Fruit fly (Drosophila melanogaster) whole organism, embryonic: ENCODE data around the gene pan.

ENCODE experiments used
- CG1024 ChIP-seq: fragments of 200-800 bp; sonication (Bioruptor generic); IDR thresholded peaks from 2 replicates; pipeline ENCODE4 v1.3.6; 2022; ENCODE audit warnings: missing biosample characterization, missing genetic modification characterization
- CG11695 ChIP-seq: fragments of 200-800 bp; sonication (Bioruptor generic); IDR thresholded peaks from 3 replicates; pipeline ENCODE4 v1.3.6; 2022; ENCODE audit warnings: missing biosample characterization, missing genetic modification characterization
- CG11723 ChIP-seq: fragments of 200-800 bp; sonication (Bioruptor generic); optimal IDR thresholded peaks from 2 replicates; lab custom pipeline; 2017; ENCODE audit warnings: missing biosample characterization, mild to moderate bottlenecking, missing genetic modification characterization
- CG13894 ChIP-seq: fragments of 200-800 bp; sonication (Bioruptor generic); optimal IDR thresholded peaks from 3 replicates; lab custom pipeline; 2018; ENCODE audit warnings: missing biosample characterization, mild to moderate bottlenecking, missing genetic modification characterization, moderate library complexity
- CG15269 ChIP-seq: fragments of 200-800 bp; sonication (Bioruptor generic); optimal IDR thresholded peaks from 2 replicates; lab custom pipeline; 2018; ENCODE audit warnings: missing biosample characterization, mild to moderate bottlenecking, missing genetic modification characterization, moderate library complexity
- CG17568 ChIP-seq: fragments of 200-800 bp; sonication (Bioruptor generic); optimal IDR thresholded peaks from 2 replicates; lab custom pipeline; 2018; ENCODE audit warnings: missing biosample characterization, mild to moderate bottlenecking, missing genetic modification characterization, moderate library complexity
- CG18011 ChIP-seq: fragments of 200-800 bp; sonication (Bioruptor generic); optimal IDR thresholded peaks from 2 replicates; lab custom pipeline; 2017; ENCODE audit warnings: missing biosample characterization, missing genetic modification characterization, mild to moderate bottlenecking, moderate library complexity, missing genotype
- CG18476 ChIP-seq: fragments of 200-800 bp; sonication (Bioruptor generic); optimal IDR thresholded peaks from 2 replicates; lab custom pipeline; 2016; ENCODE audit warnings: missing biosample characterization, mild to moderate bottlenecking, missing genetic modification characterization
- CG18599 ChIP-seq: fragments of 200-800 bp; sonication (Bioruptor generic); optimal IDR thresholded peaks from 3 replicates; lab custom pipeline; 2017; ENCODE audit warnings: missing biosample characterization, missing genetic modification characterization, mild to moderate bottlenecking, moderate library complexity, missing genetic modification reagents
- CG2678 ChIP-seq: fragments of 200-800 bp; sonication (Bioruptor generic); optimal IDR thresholded peaks from 3 replicates; lab custom pipeline; 2019; ENCODE audit warnings: missing biosample characterization, mild to moderate bottlenecking, missing genetic modification characterization, moderate library complexity
- CG31365 ChIP-seq: fragments of 200-800 bp; sonication (Bioruptor generic); optimal IDR thresholded peaks from 2 replicates; lab custom pipeline; 2018; ENCODE audit warnings: missing biosample characterization, mild to moderate bottlenecking, missing genetic modification characterization
- CG32767 ChIP-seq: fragments of 200-800 bp; sonication (Bioruptor generic); IDR thresholded peaks from 2 replicates; pipeline ENCODE4 v1.3.6; 2022; ENCODE audit warnings: missing biosample characterization, missing genetic modification characterization
- CG3838 ChIP-seq: fragments of 200-800 bp; sonication (Bioruptor generic); optimal IDR thresholded peaks from 3 replicates; lab custom pipeline; 2016; ENCODE audit warnings: missing biosample characterization, missing genetic modification characterization
- CG3995 ChIP-seq: fragments of 200-800 bp; sonication (Bioruptor generic); optimal IDR thresholded peaks from 3 replicates; lab custom pipeline; 2016; ENCODE audit warnings: missing biosample characterization, missing genetic modification characterization
- CG4360 ChIP-seq: fragments of 200-800 bp; sonication (Bioruptor generic); IDR thresholded peaks from 2 replicates; pipeline ENCODE4 v1.3.6; 2022; ENCODE audit warnings: missing biosample characterization, missing genetic modification characterization
- CG4404 ChIP-seq: fragments of 200-800 bp; sonication (Bioruptor generic); IDR thresholded peaks from 2 replicates; pipeline ENCODE4 v1.3.6; 2022; ENCODE audit warnings: missing biosample characterization, missing genetic modification characterization
- CG4707 ChIP-seq: fragments of 200-800 bp; sonication (Bioruptor generic); optimal IDR thresholded peaks from 2 replicates; lab custom pipeline; 2018; ENCODE audit warnings: missing biosample characterization, mild to moderate bottlenecking, missing genetic modification characterization, moderate library complexity
- CG7271 ChIP-seq: fragments of 200-800 bp; sonication (Bioruptor generic); optimal IDR thresholded peaks from 2 replicates; lab custom pipeline; 2018; ENCODE audit warnings: missing biosample characterization, mild to moderate bottlenecking, missing genetic modification characterization, moderate library complexity
- CG7786 ChIP-seq: fragments of 200-800 bp; sonication (Bioruptor generic); optimal IDR thresholded peaks from 2 replicates; lab custom pipeline; 2016; ENCODE audit warnings: missing biosample characterization, missing genetic modification characterization
- CG8281 ChIP-seq: fragments of 200-800 bp; sonication (Bioruptor generic); optimal IDR thresholded peaks from 2 replicates; lab custom pipeline; 2018; ENCODE audit warnings: missing biosample characterization, mild to moderate bottlenecking, missing genetic modification characterization, moderate library complexity
- CG8924 ChIP-seq: fragments of 200-800 bp; optimal IDR thresholded peaks from 3 replicates; lab custom pipeline; 2019; ENCODE audit warnings: missing biosample characterization, mild to moderate bottlenecking, missing genetic modification characterization, moderate library complexity
- CG9215 ChIP-seq: fragments of 200-800 bp; sonication (Bioruptor generic); IDR thresholded peaks from 2 replicates; pipeline ENCODE4 v1.3.6; 2022; ENCODE audit warnings: missing biosample characterization, missing genetic modification characterization
- CG9727 ChIP-seq: fragments of 200-800 bp; sonication (Bioruptor generic); optimal IDR thresholded peaks from 3 replicates; lab custom pipeline; 2017; ENCODE audit warnings: missing biosample characterization, mild to moderate bottlenecking, missing genetic modification characterization
- Dll ChIP-seq: fragments of 200-800 bp; sonication (Bioruptor generic); IDR thresholded peaks from 4 replicates; pipeline ENCODE4 v1.3.6; 2022; ENCODE audit warnings: missing biosample characterization, missing genetic modification characterization; ENCODE audit not compliant: partially characterized antibody
- Doc2 ChIP-seq: fragments of 200-800 bp; sonication (Bioruptor generic); IDR thresholded peaks from 2 replicates; pipeline ENCODE4 v1.3.6; 2022; ENCODE audit warnings: missing biosample characterization, missing genetic modification characterization
- ERR ChIP-seq: fragments of 200-800 bp; sonication (Bioruptor generic); optimal IDR thresholded peaks from 2 replicates; lab custom pipeline; 2016; ENCODE audit warnings: missing biosample characterization, missing genetic modification characterization
- Hmr ChIP-seq: fragments of 200-800 bp; sonication (Bioruptor generic); optimal IDR thresholded peaks from 3 replicates; lab custom pipeline; 2017; ENCODE audit warnings: mild to moderate bottlenecking, missing biosample characterization, missing genetic modification reagents, missing genetic modification characterization
- Hr3 ChIP-seq: fragments of 200-800 bp; sonication (Bioruptor generic); optimal IDR thresholded peaks from 3 replicates; lab custom pipeline; 2016; ENCODE audit warnings: missing biosample characterization, missing genetic modification characterization
- Mes4 ChIP-seq: fragments of 200-800 bp; sonication (Bioruptor generic); optimal IDR thresholded peaks from 2 replicates; lab custom pipeline; 2016; ENCODE audit warnings: missing biosample characterization, missing genetic modification characterization
- NK7.1 ChIP-seq: fragments of 200-800 bp; sonication (Bioruptor generic); optimal IDR thresholded peaks from 3 replicates; lab custom pipeline; 2016; ENCODE audit warnings: missing biosample characterization, missing genetic modification characterization
- abd-A ChIP-seq: fragments of 200-800 bp; sonication (Bioruptor generic); optimal IDR thresholded peaks from 3 replicates; lab custom pipeline; 2019; ENCODE audit warnings: missing biosample characterization, mild to moderate bottlenecking, missing genetic modification characterization, moderate library complexity
- aop ChIP-seq: fragments of 200-800 bp; sonication (Bioruptor generic); IDR thresholded peaks from 2 replicates; pipeline ENCODE4 v1.3.6; 2022; ENCODE audit warnings: missing biosample characterization, missing genetic modification characterization
- croc ChIP-seq: fragments of 200-800 bp; sonication (Bioruptor generic); conservative IDR thresholded peaks from 3 replicates; pipeline ENCODE4 v1.3.6; 2022; ENCODE audit warnings: missing biosample characterization, missing genetic modification characterization
- esg ChIP-seq: fragments of 200-800 bp; sonication (Bioruptor generic); conservative IDR thresholded peaks from 2 replicates; pipeline ENCODE4 v1.3.6; 2022; ENCODE audit warnings: missing biosample characterization, missing genetic modification characterization
- eve ChIP-seq, 2 experiments: fragments of >200 bp; optimal IDR thresholded peaks; 2 replicates each; lab custom pipeline; 2017; ENCODE audit warnings: missing biosample characterization in 2 of 2, missing genetic modification characterization in 2 of 2
- oc ChIP-seq: fragments of 200-800 bp; sonication (Bioruptor generic); optimal IDR thresholded peaks from 2 replicates; lab custom pipeline; 2018; ENCODE audit warnings: missing biosample characterization, mild to moderate bottlenecking, missing genetic modification characterization, moderate library complexity
- pan ChIP-seq, 4 experiments: fragments of >200 bp in 3 of 4; fragments of 200-800 bp in 1 of 4; sonication (Bioruptor generic) in 1 of 4; optimal IDR thresholded peaks in 3 of 4; IDR thresholded peaks in 1 of 4; 2 replicates each; pipeline versions ENCODE4 v1.3.6 to Lab custom; 2017 to 2022; ENCODE audit warnings: missing biosample characterization in 2 of 4, missing genetic modification characterization in 2 of 4, mixed read lengths in 1 of 4
- ranshi ChIP-seq: fragments of 200-800 bp; sonication (Bioruptor generic); IDR thresholded peaks from 2 replicates; pipeline ENCODE4 v1.3.6; 2022; ENCODE audit warnings: missing biosample characterization, missing genetic modification characterization
- row ChIP-seq: fragments of 200-800 bp; sonication (Bioruptor generic); IDR thresholded peaks from 3 replicates; pipeline ENCODE4 v1.3.6; 2022; ENCODE audit warnings: missing biosample characterization, missing genetic modification characterization
- slp2 ChIP-seq: fragments of 200-800 bp; sonication (Bioruptor generic); optimal IDR thresholded peaks from 2 replicates; lab custom pipeline; 2016; ENCODE audit warnings: missing biosample characterization, missing genetic modification characterization
- sqz ChIP-seq: fragments of 200-800 bp; sonication (Bioruptor generic); optimal IDR thresholded peaks from 3 replicates; lab custom pipeline; 2018; ENCODE audit warnings: missing biosample characterization, mild to moderate bottlenecking, missing genetic modification characterization
- ssp ChIP-seq: fragments of 200-800 bp; sonication (Bioruptor generic); IDR thresholded peaks from 2 replicates; pipeline ENCODE4 v1.3.6; 2022; ENCODE audit warnings: missing biosample characterization, missing genetic modification characterization
- tap ChIP-seq: fragments of 200-800 bp; optimal IDR thresholded peaks from 3 replicates; lab custom pipeline; 2019; ENCODE audit warnings: missing biosample characterization, mild to moderate bottlenecking, missing genetic modification characterization, moderate library complexity
- toy ChIP-seq: fragments of 200-800 bp; sonication (Bioruptor generic); IDR thresholded peaks from 2 replicates; pipeline ENCODE4 v1.3.6; 2022; ENCODE audit warnings: missing biosample characterization, missing genetic modification characterization
- trem ChIP-seq: fragments of 200-800 bp; optimal IDR thresholded peaks from 3 replicates; lab custom pipeline; 2019; ENCODE audit warnings: missing biosample characterization, mild to moderate bottlenecking, missing genetic modification characterization, moderate library complexity
- ttk ChIP-seq: fragments of 200-800 bp; sonication (Bioruptor generic); IDR thresholded peaks from 2 replicates; pipeline ENCODE4 v2.1.2; 2022; ENCODE audit warnings: missing biosample characterization, missing genetic modification characterization
- tup ChIP-seq: fragments of 200-800 bp; sonication (Bioruptor generic); optimal IDR thresholded peaks from 2 replicates; lab custom pipeline; 2016; ENCODE audit warnings: missing biosample characterization, mild to moderate bottlenecking, missing genetic modification characterization, moderate library complexity
- wdn ChIP-seq: fragments of 200-800 bp; sonication (Bioruptor generic); IDR thresholded peaks from 2 replicates; pipeline ENCODE4 v1.3.6; 2022; ENCODE audit warnings: missing biosample characterization, missing genetic modification characterization

The pan gene

DNA sequence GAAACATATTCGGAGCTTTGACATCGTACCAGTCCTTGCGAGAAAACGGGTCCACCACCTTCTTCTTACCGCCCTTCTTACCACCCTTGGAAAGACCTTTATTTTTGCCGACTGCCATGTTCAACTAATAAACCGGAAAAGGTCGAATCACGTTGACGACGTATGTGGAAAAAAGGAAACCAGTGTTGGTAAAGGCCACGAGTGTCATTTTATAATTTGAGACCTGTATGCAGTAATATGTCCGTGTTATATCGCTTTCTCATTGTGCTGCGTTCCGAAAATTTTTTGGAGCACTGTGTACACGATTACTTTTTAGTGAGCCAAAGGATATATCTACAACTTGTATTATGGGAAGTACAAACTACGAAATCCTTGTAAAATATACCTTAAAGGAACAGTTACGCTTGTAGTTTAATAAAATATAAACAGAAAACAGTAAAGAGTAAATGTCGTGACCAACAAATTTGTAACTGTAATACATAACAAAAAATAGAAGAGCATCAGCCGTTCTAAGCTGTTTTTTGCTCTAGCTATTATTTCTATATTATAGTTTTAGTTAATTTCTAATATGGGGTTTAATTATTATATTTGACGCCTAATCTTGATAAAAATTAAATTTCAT lies 2.0 kb upstream of the pan start, which contains the start of gene RpS3A (continued):
- TF ChIP-seq CG9727 (GFP tag; lab: Kevin White, UChicago) (no peak), wdn (GFP tag; lab: Robert Waterston, UW) (no peak; the same call in 1 of the 2 replicates), toy (no peak), CG4404 (GFP tag; lab: Robert Waterston, UW) (no peak), CG3838 (GFP tag; lab: Kevin White, UChicago) (peak; percentile 4), pan (optimal IDR thresholded peaks at IDR 0.05; lab: Kevin White, UChicago) (no peak), pan (GFP tag; optimal IDR thresholded peaks at IDR 0.05 in 1 of 2, IDR thresholded peaks at IDR 0.05 in 1 of 2) (no peak), CG1024 (GFP tag; lab: Robert Waterston, UW) (peak; percentile 100), CG18476 (GFP tag; lab: Kevin White, UChicago) (no peak), sqz (GFP tag; lab: Kevin White, UChicago) (peak; percentile 68), CG4360 (no peak), CG8281 (tag; lab: Kevin White, UChicago) (peak; percentile 41), row (GFP tag; lab: Robert Waterston, UW) (peak; percentile 93), CG11695 (GFP tag; lab: Robert Waterston, UW) (0 out of 3 replicates have a peak, but pooled peaks have one; percentile 32), ttk (GFP tag; lab: Robert Waterston, UW) (no peak), CG2678 (tag; lab: Kevin White, UChicago) (peak; percentile 72), CG7271 (tag; lab: Kevin White, UChicago) (peak; percentile 93), Dll (GFP tag; lab: Robert Waterston, UW) (no peak), CG15269 (tag; lab: Kevin White, UChicago) (peak; percentile 64), NK7.1 (GFP tag; lab: Kevin White, UChicago) (peak; percentile 59), CG7786 (GFP tag; lab: Kevin White, UChicago) (peak; percentile 60), tup (GFP tag; lab: Kevin White, UChicago) (no peak), Doc2 (GFP tag; lab: Robert Waterston, UW) (no peak), CG3995 (GFP tag; lab: Kevin White, UChicago) (peak; percentile 90), oc (tag; lab: Kevin White, UChicago) (no peak), CG8924 (tag; lab: Kevin White, UChicago) (peak; percentile 75), slp2 (GFP tag; lab: Kevin White, UChicago) (peak; percentile 79), tap (tag; lab: Kevin White, UChicago) (peak; percentile 43), ERR (peak; percentile 44), aop (GFP tag; lab: Robert Waterston, UW) (no peak), CG18599 (GFP tag; lab: Kevin White, UChicago) (peak; percentile 72), CG18011 (GFP tag; lab: Kevin White, UChicago) (peak; percentile 69), Mes4 (peak; percentile 89), eve (GFP tag; optimal IDR thresholded peaks at IDR 0.05; lab: Kevin White, UChicago) (no peak), Hmr (GFP tag; lab: Kevin White, UChicago) (no peak)

DNA sequence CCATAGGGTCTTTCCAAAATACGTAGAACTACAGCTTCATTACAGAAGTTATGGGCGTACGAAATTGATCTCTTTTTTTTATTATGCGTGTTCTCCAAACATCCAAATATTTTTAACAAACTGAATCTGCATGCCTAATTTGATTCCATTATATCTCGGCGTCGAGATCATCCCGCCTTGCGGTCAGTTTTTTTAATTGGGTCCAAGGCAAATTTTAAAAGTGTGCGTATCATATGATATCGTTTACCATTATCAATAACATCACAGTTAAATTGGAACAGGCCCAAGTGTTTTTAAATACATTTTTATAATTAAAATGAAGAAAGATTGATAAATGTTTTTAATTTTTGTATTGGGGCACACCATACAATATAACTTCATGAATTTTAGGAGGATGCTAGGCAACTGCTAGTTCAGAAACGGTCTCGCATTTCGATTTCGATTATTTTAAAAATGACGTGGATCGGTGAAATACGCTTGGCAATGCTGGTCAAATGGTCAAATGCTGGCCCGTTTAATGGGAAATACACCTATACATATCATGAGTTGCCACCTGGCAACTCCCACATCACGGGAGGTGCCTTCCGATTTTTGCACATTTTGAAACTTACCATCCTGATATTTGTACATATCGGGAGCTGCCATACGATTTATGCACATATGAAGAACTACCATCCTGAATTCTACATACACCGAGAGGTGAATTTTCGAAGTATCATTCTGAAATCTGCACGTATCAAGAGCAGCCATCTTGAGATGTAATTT lies 760 bp upstream of the pan start:
- TF ChIP-seq CG4707 (GFP tag; lab: Kevin White, UChicago) (no peak), esg (GFP tag; lab: Robert Waterston, UW) (no peak), CG11723 (peak; percentile 91), ssp (GFP tag; lab: Robert Waterston, UW) (no peak; the same call in 1 of the 2 replicates), CG9215 (GFP tag; lab: Robert Waterston, UW) (no peak; the same call in 1 of the 2 replicates), abd-A (tag; lab: Kevin White, UChicago) (peak; percentile 29), CG32767 (GFP tag; lab: Robert Waterston, UW) (no peak), Hr3 (GFP tag; lab: Kevin White, UChicago) (no peak), ranshi (GFP tag; lab: Robert Waterston, UW) (no peak), CG13894 (peak; percentile 42), croc (GFP tag; lab: Robert Waterston, UW) (no peak), trem (peak; percentile 98), CG17568 (peak; percentile 10), CG31365 (tag; lab: Kevin White, UChicago) (peak; percentile 13)
